Worm (Caenorhabditis elegans) whole organism, young adult: ENCODE results near the gene R07E5.15.

Experiments
- ceh-91 ChIP-seq: fragments of 200-800 bp; sonication (Bioruptor generic); IDR thresholded peaks from 2 replicates; pipeline ENCODE4 v1.3.6; 2022; ENCODE audit warnings: missing genetic modification reagents, missing genetic modification characterization, missing compliant biosample characterization
- lir-1 ChIP-seq: fragments of 200-800 bp; sonication (Bioruptor generic); conservative IDR thresholded peaks from 2 replicates; pipeline ENCODE4 v1.3.6; 2022; ENCODE audit warnings: missing genetic modification reagents, missing genetic modification characterization, missing compliant biosample characterization
- madf-6 ChIP-seq: fragments of 200-800 bp; sonication (Bioruptor generic); IDR thresholded peaks from 2 replicates; pipeline ENCODE4 v1.3.6; 2022; ENCODE audit warnings: missing genetic modification reagents, missing genetic modification characterization, missing compliant biosample characterization
- repo-1 ChIP-seq: sonication (generic microtip); optimal IDR thresholded peaks from 2 replicates; lab custom pipeline; 2017; ENCODE audit warnings: mild to moderate bottlenecking, missing genetic modification characterization, missing compliant biosample characterization

DNA sequence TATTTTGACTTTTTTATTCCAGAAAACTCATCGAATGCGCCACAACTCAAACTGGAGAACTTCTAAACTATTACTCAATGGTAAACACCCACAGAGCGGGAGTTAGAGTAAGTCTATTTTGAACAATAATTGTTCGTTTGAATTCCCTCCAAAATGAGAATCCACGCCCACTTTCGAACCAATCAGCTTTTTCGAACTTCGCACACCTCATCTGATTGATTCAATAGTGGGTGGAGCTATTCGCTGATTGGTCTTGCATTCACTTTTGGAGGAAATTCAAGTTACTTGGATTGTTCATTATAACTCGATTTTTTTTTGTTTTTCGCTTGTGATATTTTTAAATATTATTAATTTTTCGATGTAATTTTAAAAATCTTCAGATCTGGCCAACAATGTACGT, 5.4 kb upstream of the R07E5.15 start:
- no peak for TF ChIP-seq ceh-91 (GFP tag; lab: Robert Waterston, UW)
- TF ChIP-seq madf-6 (GFP tag; lab: Robert Waterston, UW), result no peak
- no peak for TF ChIP-seq lir-1
- no peak for TF ChIP-seq repo-1 (tag; lab: Kevin White, UChicago)
